Fruit fly (Drosophila melanogaster) whole organism, adult: ENCODE measurements around the gene CG33795.

Experiments used
- CG11617 ChIP-seq: fragments of 200-800 bp; sonication (Bioruptor generic); optimal IDR thresholded peaks from 2 replicates; lab custom pipeline; 2017; ENCODE audit warnings: mild to moderate bottlenecking, missing biosample characterization, missing genetic modification reagents, missing genetic modification characterization
- CG12768 ChIP-seq: fragments of 200-800 bp; sonication (Bioruptor generic); optimal IDR thresholded peaks from 2 replicates; lab custom pipeline; 2017; ENCODE audit warnings: missing biosample characterization, missing genetic modification characterization, mild to moderate bottlenecking, moderate library complexity, missing genetic modification reagents
- CG14711 ChIP-seq: fragments of 200-800 bp; sonication (Bioruptor generic); optimal IDR thresholded peaks from 2 replicates; lab custom pipeline; 2018; ENCODE audit warnings: missing biosample characterization, mild to moderate bottlenecking, missing genetic modification characterization, moderate library complexity
- CG1620 ChIP-seq: fragments of 200-800 bp; sonication (Bioruptor generic); optimal IDR thresholded peaks from 2 replicates; lab custom pipeline; 2016; ENCODE audit warnings: missing biosample characterization, missing genetic modification characterization
- CG33017 ChIP-seq: fragments of 200-800 bp; sonication (Bioruptor generic); optimal IDR thresholded peaks from 2 replicates; lab custom pipeline; 2018; ENCODE audit warnings: missing biosample characterization, mild to moderate bottlenecking, missing genetic modification characterization, moderate library complexity
- CG5204 ChIP-seq: fragments of 200-800 bp; sonication (Bioruptor generic); optimal IDR thresholded peaks from 2 replicates; lab custom pipeline; 2016; ENCODE audit warnings: missing biosample characterization, missing genetic modification characterization
- CG7045 ChIP-seq: fragments of 200-800 bp; sonication (Bioruptor generic); optimal IDR thresholded peaks from 2 replicates; lab custom pipeline; 2017; ENCODE audit warnings: missing biosample characterization, mild to moderate bottlenecking, missing genetic modification characterization
- CG7101 ChIP-seq: fragments of 200-800 bp; sonication (Bioruptor generic); optimal IDR thresholded peaks from 2 replicates; lab custom pipeline; 2018; ENCODE audit warnings: missing biosample characterization, mild to moderate bottlenecking, missing genetic modification characterization, moderate library complexity
- Clk ChIP-seq: fragments of 200-800 bp; sonication (Bioruptor generic); optimal IDR thresholded peaks from 2 replicates; lab custom pipeline; 2017; ENCODE audit warnings: missing biosample characterization, missing genetic modification characterization
- Crg-1 ChIP-seq: fragments of 200-800 bp; sonication (Bioruptor generic); optimal IDR thresholded peaks from 2 replicates; lab custom pipeline; 2016; ENCODE audit warnings: missing biosample characterization, missing genetic modification characterization
- Hr96 ChIP-seq: fragments of 200-800 bp; sonication (Bioruptor generic); optimal IDR thresholded peaks from 2 replicates; lab custom pipeline; 2016; ENCODE audit warnings: missing biosample characterization, missing genetic modification characterization
- Mnt ChIP-seq: fragments of 200-800 bp; sonication (Bioruptor generic); optimal IDR thresholded peaks from 2 replicates; lab custom pipeline; 2016; ENCODE audit warnings: missing biosample characterization, mild to moderate bottlenecking, missing genetic modification characterization
- bab1 ChIP-seq: fragments of 200-800 bp; sonication (Bioruptor generic); optimal IDR thresholded peaks from 3 replicates; lab custom pipeline; 2019; ENCODE audit warnings: missing biosample characterization, mild to moderate bottlenecking, missing genetic modification characterization, moderate library complexity
- cic ChIP-seq: fragments of 200-800 bp; sonication (Bioruptor generic); optimal IDR thresholded peaks from 2 replicates; lab custom pipeline; 2017; ENCODE audit warnings: missing biosample characterization, mild to moderate bottlenecking, missing genetic modification characterization, moderate library complexity
- cnc ChIP-seq, 2 experiments: fragments of >200 bp; optimal IDR thresholded peaks; 2 replicates each; lab custom pipeline; 2017
- kay ChIP-seq: fragments of 200-800 bp; sonication (Bioruptor generic); peaks from one replicate; lab custom pipeline; 2016; ENCODE audit warnings: missing biosample characterization, missing genetic modification characterization, borderline replicate concordance
- ovo ChIP-seq: fragments of 200-800 bp; sonication (Bioruptor generic); optimal IDR thresholded peaks from 2 replicates; lab custom pipeline; 2016; ENCODE audit warnings: missing biosample characterization, missing genetic modification characterization
- pad ChIP-seq: fragments of 200-800 bp; sonication (Bioruptor generic); optimal IDR thresholded peaks from 3 replicates; lab custom pipeline; 2017; ENCODE audit warnings: missing biosample characterization, missing genetic modification characterization, mild to moderate bottlenecking, moderate library complexity, missing genetic modification reagents
- tj ChIP-seq: fragments of 200-800 bp; sonication (Bioruptor generic); optimal IDR thresholded peaks from 3 replicates; lab custom pipeline; 2017; ENCODE audit warnings: missing biosample characterization, mild to moderate bottlenecking, missing genetic modification characterization, moderate library complexity
- toe ChIP-seq: fragments of 200-800 bp; sonication (Bioruptor generic); optimal IDR thresholded peaks from 2 replicates; lab custom pipeline; 2016; ENCODE audit warnings: missing biosample characterization, missing genetic modification characterization

Gene CG33795

dm6 chr3L:16139131-16139530 lies 32.0 kb downstream of the CG33795 start:
- TF ChIP-seq tj (no peak), CG1620 (GFP tag; lab: Kevin White, UChicago) (no peak), cic (GFP tag; lab: Kevin White, UChicago) (no peak), Clk (GFP tag; lab: Kevin White, UChicago) (no peak), CG7045 (GFP tag; lab: Kevin White, UChicago) (no peak), bab1 (GFP tag; lab: Kevin White, UChicago) (peak; percentile 41), toe (GFP tag; lab: Kevin White, UChicago) (no peak), pad (GFP tag; lab: Kevin White, UChicago) (no peak), CG14711 (tag; lab: Kevin White, UChicago) (peak; percentile 98), CG7101 (tag; lab: Kevin White, UChicago) (no peak)

dm6 chr3L:16137779-16138178 lies 33.4 kb downstream of the CG33795 start, which contains the start of gene CG5157:
CG5157 (minus strand) TSS chr3L:16137879.
- TF ChIP-seq cnc (optimal IDR thresholded peaks at IDR 0.05; lab: Kevin White, UChicago): no peak
- no peak for TF ChIP-seq CG7101 (tag; lab: Kevin White, UChicago)
- TF ChIP-seq CG33017 (tag; lab: Kevin White, UChicago): no peak
- TF ChIP-seq cic (GFP tag; lab: Kevin White, UChicago): no peak
- no peak for TF ChIP-seq CG11617
- TF ChIP-seq pad (GFP tag; lab: Kevin White, UChicago): no peak
- no peak for TF ChIP-seq CG1620 (GFP tag; lab: Kevin White, UChicago)
- TF ChIP-seq toe (GFP tag; lab: Kevin White, UChicago): no peak
- TF ChIP-seq Clk (GFP tag; lab: Kevin White, UChicago): no peak
- no peak for TF ChIP-seq CG7045 (GFP tag; lab: Kevin White, UChicago)
- no peak for TF ChIP-seq Hr96 (GFP tag; lab: Kevin White, UChicago)
- TF ChIP-seq CG5204: no peak

DNA sequence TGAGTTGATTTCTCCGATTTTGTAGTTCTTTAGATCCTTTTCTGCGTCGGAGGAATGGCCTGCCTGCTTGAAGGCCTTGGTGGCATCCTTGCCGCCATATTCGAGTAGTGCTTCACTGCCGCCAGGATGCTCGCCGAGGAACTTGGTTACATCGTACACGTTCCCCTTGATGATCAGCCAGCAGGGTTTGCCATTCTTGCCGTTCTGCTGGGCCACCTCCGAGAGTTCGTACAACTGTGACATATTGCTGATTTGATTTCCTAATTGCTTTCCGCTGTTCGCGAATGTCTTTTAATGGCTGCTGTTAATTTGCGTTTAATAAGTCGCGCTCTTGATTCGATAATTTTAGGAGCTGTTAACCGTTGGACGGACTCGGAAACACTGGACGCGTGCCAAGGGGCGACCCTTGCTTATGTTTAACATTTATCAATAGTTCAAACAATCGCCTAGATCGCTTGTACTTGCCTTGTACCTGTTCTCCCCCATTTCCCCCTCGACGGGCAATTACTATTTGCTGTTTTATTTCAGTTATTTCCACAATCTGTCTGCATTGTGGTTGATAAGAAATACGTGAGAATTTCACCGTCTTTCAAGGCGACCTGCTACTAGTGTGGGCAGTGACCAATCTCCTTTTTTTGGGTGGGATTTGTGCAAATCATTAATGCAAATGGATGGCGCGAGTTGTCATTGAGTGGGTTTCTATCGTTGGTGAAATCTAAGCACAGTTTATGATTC lies 34.2 kb downstream of the CG33795 start:
- TF ChIP-seq cic (GFP tag; lab: Kevin White, UChicago) (peak; percentile 41), CG1620 (GFP tag; lab: Kevin White, UChicago) (no peak)

DNA sequence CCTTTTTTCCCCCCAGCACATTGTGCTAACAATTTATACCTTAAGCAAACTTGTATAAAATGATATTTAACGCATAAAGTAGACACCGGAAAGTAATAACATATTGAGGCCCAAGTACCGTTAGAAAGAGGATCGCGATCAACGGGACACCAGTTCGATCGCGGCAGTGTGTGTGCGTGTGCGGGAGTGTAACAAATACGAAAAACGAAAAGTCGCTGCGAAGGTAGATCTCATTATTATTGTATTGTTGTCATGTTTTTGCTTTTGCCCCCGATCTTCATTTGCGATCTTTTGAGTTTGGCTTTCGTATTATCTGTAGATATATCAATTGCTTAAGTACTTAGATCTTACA lies 39.1 kb downstream of the CG33795 start:
- TF ChIP-seq CG7101 (tag; lab: Kevin White, UChicago) (no peak), kay (no peak), CG7045 (GFP tag; lab: Kevin White, UChicago) (no peak), tj (no peak), cic (GFP tag; lab: Kevin White, UChicago) (no peak), CG12768 (GFP tag; lab: Kevin White, UChicago) (no peak), ovo (no peak), toe (GFP tag; lab: Kevin White, UChicago) (no peak), CG14711 (tag; lab: Kevin White, UChicago) (no peak), Clk (GFP tag; lab: Kevin White, UChicago) (no peak), pad (GFP tag; lab: Kevin White, UChicago) (no peak), CG5204 (no peak), Crg-1 (GFP tag; lab: Kevin White, UChicago) (no peak), cnc (optimal IDR thresholded peaks at IDR 0.05; lab: Kevin White, UChicago) (no peak)

DNA sequence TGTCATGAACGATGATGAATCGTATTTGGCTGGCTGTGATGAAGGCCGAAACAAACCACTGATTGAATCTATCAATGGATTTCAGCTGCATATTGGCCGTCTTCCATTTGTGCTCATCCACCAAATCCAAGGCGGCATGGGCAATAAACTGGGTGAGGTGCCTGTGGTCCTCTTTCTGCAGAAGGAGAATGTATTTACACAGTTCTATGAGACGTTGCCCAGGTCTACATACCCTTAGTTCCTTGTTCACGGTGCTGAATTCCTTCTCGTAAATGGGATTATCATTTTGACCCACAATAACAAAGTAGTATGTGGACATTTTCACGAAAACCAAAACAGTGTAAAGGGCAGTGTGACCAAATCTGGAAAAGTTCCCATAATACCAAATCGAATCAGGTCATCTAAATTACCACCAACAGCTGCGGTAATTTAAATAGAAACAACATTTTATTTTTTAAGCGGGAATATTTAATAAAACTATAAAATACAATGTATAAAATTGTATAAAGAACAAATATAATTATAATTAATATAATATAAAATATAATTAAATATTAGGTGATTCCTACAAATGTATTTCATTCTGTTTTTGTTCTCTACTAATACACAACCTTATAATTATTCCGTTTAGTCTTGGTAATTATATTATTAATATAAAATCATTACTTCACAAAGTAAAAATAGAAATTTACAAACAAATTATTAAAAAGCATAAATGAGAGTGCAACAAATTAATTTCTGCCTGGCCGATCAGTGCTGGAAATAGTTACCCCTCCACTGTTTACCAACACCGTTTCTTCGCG lies 39.7 kb downstream of the CG33795 start, which contains the start of the genes Trs20 and elg1:
Gene Trs20, minus strand, starts transcription at position 369 of the 803 bp plus-strand sequence.
Gene elg1, plus strand, starts transcription at position 765 of the 803 bp plus-strand sequence.
- TF ChIP-seq CG14711 (tag; lab: Kevin White, UChicago): peak; percentile 71
- TF ChIP-seq kay: no peak
- peak; percentile 81 for TF ChIP-seq CG12768 (GFP tag; lab: Kevin White, UChicago)
- TF ChIP-seq toe (GFP tag; lab: Kevin White, UChicago): no peak
- TF ChIP-seq CG33017 (tag; lab: Kevin White, UChicago): peak; percentile 72
- TF ChIP-seq CG1620 (GFP tag; lab: Kevin White, UChicago): peak; percentile 38
- no peak for TF ChIP-seq bab1 (GFP tag; lab: Kevin White, UChicago)
- TF ChIP-seq Clk (GFP tag; lab: Kevin White, UChicago): no peak
- no peak for TF ChIP-seq CG5204
- no peak for TF ChIP-seq cnc (optimal IDR thresholded peaks at IDR 0.05; lab: Kevin White, UChicago)
- TF ChIP-seq CG11617: peak; percentile 67
- peak; percentile 73 for TF ChIP-seq Mnt (GFP tag; lab: Kevin White, UChicago)
- peak; percentile 79 for TF ChIP-seq CG7101 (tag; lab: Kevin White, UChicago)
- TF ChIP-seq CG7045 (GFP tag; lab: Kevin White, UChicago): peak; percentile 56
- TF ChIP-seq tj: peak; percentile 37
- peak; percentile 24 for TF ChIP-seq cic (GFP tag; lab: Kevin White, UChicago)
- TF ChIP-seq Hr96 (GFP tag; lab: Kevin White, UChicago): no peak
- TF ChIP-seq Crg-1 (GFP tag; lab: Kevin White, UChicago): peak; percentile 82
- TF ChIP-seq pad (GFP tag; lab: Kevin White, UChicago): peak; percentile 81
- TF ChIP-seq ovo: peak; percentile 58
